Fruit fly (Drosophila melanogaster) whole organism, pupa: ENCODE data around the gene Axud1.
A peak's percentile ranks its signal among the peaks of the same experiment; 100 is the strongest.

Source experiments
- CG10348 ChIP-seq: fragments of 200-800 bp; sonication (Bioruptor generic); IDR thresholded peaks from 2 replicates; pipeline ENCODE4 v1.3.6; 2022; ENCODE audit warnings: missing biosample characterization, missing genetic modification characterization
- CG12605 ChIP-seq: fragments of 200-800 bp; sonication (Bioruptor generic); IDR thresholded peaks from 2 replicates; pipeline ENCODE4 v1.3.6; 2022; ENCODE audit warnings: missing biosample characterization, missing genetic modification characterization
- CG13204 ChIP-seq: fragments of 200-800 bp; sonication (Bioruptor generic); optimal IDR thresholded peaks from 2 replicates; lab custom pipeline; 2018; ENCODE audit warnings: missing biosample characterization, mild to moderate bottlenecking, missing genetic modification characterization, moderate library complexity
- CG14655 ChIP-seq: fragments of 200-800 bp; sonication (Bioruptor generic); optimal IDR thresholded peaks from 3 replicates; lab custom pipeline; 2017; ENCODE audit warnings: mild to moderate bottlenecking, missing biosample characterization, missing genetic modification reagents, missing genetic modification characterization
- CG15710 ChIP-seq: fragments of 200-800 bp; sonication (Bioruptor generic); optimal IDR thresholded peaks from 2 replicates; lab custom pipeline; 2018; ENCODE audit warnings: missing biosample characterization, mild to moderate bottlenecking, missing genetic modification characterization, moderate library complexity
- CG17806 ChIP-seq: fragments of 200-800 bp; sonication (Bioruptor generic); optimal IDR thresholded peaks from 2 replicates; lab custom pipeline; 2018; ENCODE audit warnings: missing biosample characterization, mild to moderate bottlenecking, missing genetic modification characterization, moderate library complexity
- CG32121 ChIP-seq: fragments of 200-800 bp; sonication (Bioruptor generic); IDR thresholded peaks from 2 replicates; pipeline ENCODE4 v1.3.6; 2022; ENCODE audit warnings: missing biosample characterization, missing genetic modification characterization
- CG34367 ChIP-seq: fragments of 200-800 bp; sonication (Bioruptor generic); optimal IDR thresholded peaks from 2 replicates; lab custom pipeline; 2018; ENCODE audit warnings: missing biosample characterization, mild to moderate bottlenecking, missing genetic modification characterization
- CG4496 ChIP-seq: fragments of 200-800 bp; sonication (Bioruptor generic); IDR thresholded peaks from 3 replicates; pipeline ENCODE4 v1.3.6; 2022; ENCODE audit warnings: missing biosample characterization, missing genetic modification characterization
- CG8159 ChIP-seq: fragments of 200-800 bp; sonication (Bioruptor generic); optimal IDR thresholded peaks from 3 replicates; lab custom pipeline; 2018; ENCODE audit warnings: missing biosample characterization, mild to moderate bottlenecking, missing genetic modification characterization, moderate library complexity
- CG8301 ChIP-seq: fragments of 200-800 bp; sonication (Bioruptor generic); optimal IDR thresholded peaks from 2 replicates; lab custom pipeline; 2018; ENCODE audit warnings: missing biosample characterization, mild to moderate bottlenecking, missing genetic modification characterization
- CG9948 ChIP-seq: fragments of 200-800 bp; sonication (Bioruptor generic); optimal IDR thresholded peaks from 2 replicates; lab custom pipeline; 2018; ENCODE audit warnings: missing biosample characterization, mild to moderate bottlenecking, missing genetic modification characterization, moderate library complexity
- D1 ChIP-seq: fragments of 200-800 bp; sonication (Bioruptor generic); optimal IDR thresholded peaks from 2 replicates; lab custom pipeline; 2018; ENCODE audit warnings: missing biosample characterization, mild to moderate bottlenecking, missing genetic modification characterization, moderate library complexity
- EcR ChIP-seq: fragments of 200-800 bp; sonication (Bioruptor generic); optimal IDR thresholded peaks from 3 replicates; lab custom pipeline; 2019; ENCODE audit warnings: missing biosample characterization, missing genetic modification characterization, mild to moderate bottlenecking, moderate library complexity, missing genetic modification reagents
- Ets98B ChIP-seq: fragments of 200-800 bp; sonication (Bioruptor generic); IDR thresholded peaks from 2 replicates; pipeline ENCODE4 v1.3.6; 2022; ENCODE audit warnings: missing biosample characterization, missing genetic modification characterization
- Pif1A ChIP-seq: fragments of 200-800 bp; sonication (Bioruptor generic); optimal IDR thresholded peaks from 3 replicates; lab custom pipeline; 2016; ENCODE audit warnings: missing biosample characterization, missing genetic modification characterization
- Pif1B ChIP-seq: fragments of 200-800 bp; sonication (Bioruptor generic); optimal IDR thresholded peaks from 3 replicates; lab custom pipeline; 2016; ENCODE audit warnings: missing biosample characterization, missing genetic modification characterization
- Snoo ChIP-seq: fragments of 200-800 bp; sonication (Bioruptor generic); optimal IDR thresholded peaks from 3 replicates; lab custom pipeline; 2017; ENCODE audit warnings: missing biosample characterization, mild to moderate bottlenecking, missing genetic modification characterization, inconsistent platforms
- fd96Ca ChIP-seq: fragments of 200-800 bp; sonication (Bioruptor generic); IDR thresholded peaks from 3 replicates; pipeline ENCODE4 v1.3.6; 2022; ENCODE audit warnings: missing biosample characterization, missing genetic modification characterization
- gl ChIP-seq: fragments of 200-800 bp; sonication (Bioruptor generic); optimal IDR thresholded peaks from 2 replicates; lab custom pipeline; 2018; ENCODE audit warnings: missing biosample characterization, mild to moderate bottlenecking, missing genetic modification characterization
- rn ChIP-seq: fragments of 200-800 bp; sonication (Bioruptor generic); IDR thresholded peaks from 2 replicates; pipeline ENCODE4 v1.3.6; 2022; ENCODE audit warnings: missing biosample characterization, missing genetic modification characterization

The Axud1 gene

DNA sequence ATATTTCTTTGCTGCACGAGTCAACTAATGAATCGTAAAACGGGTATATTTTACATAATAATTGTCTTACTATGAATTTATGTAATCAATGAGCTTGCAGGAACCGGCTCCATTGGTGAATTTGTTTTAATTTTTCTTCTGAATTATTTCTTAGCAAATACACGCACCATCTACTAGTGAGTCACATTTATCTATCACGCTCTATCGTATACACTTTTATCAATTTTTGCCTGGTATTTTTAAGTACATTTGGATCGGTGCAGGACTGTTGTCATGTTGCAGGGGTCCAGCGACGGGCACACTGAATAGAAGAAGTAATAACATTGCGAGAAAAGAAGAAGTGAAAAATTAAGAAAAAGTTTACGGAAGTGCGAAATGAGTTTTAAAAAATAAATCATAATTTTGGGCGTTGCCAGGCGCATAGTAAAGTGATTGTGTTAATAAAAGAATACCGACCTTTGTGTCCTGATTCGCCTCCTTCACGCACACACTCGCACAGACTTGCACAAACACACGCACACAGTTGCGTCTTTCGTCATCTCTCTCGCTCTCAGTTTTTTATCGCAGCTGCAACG is at the start of gene Axud1, which contains the start of gene Rab5:
TSS of gene Axud1 (plus strand) at position 269 of the 575 bp plus-strand sequence.
TSS of gene Rab5 (minus strand) at position 197 of the 575 bp plus-strand sequence.
- TF ChIP-seq EcR (no peak), CG34367 (tag; lab: Kevin White, UChicago) (peak; percentile 7), CG9948 (tag; lab: Kevin White, UChicago) (no peak), Snoo (tag; lab: Kevin White, UChicago) (peak; percentile 8), CG4496 (GFP tag; lab: Robert Waterston, UW) (peak; percentile 34; the same call in 1 of the 3 replicates), CG13204 (GFP tag; lab: Kevin White, UChicago) (no peak), fd96Ca (GFP tag; lab: Robert Waterston, UW) (peak; percentile 38; the same call in 1 of the 3 replicates), CG32121 (GFP tag; lab: Robert Waterston, UW) (peak; percentile 53; the same call in 1 of the 2 replicates), CG12605 (peak; percentile 56; the same call in 1 of the 2 replicates), Ets98B (GFP tag; lab: Robert Waterston, UW) (peak; percentile 58; the same call in 1 of the 2 replicates)

DNA sequence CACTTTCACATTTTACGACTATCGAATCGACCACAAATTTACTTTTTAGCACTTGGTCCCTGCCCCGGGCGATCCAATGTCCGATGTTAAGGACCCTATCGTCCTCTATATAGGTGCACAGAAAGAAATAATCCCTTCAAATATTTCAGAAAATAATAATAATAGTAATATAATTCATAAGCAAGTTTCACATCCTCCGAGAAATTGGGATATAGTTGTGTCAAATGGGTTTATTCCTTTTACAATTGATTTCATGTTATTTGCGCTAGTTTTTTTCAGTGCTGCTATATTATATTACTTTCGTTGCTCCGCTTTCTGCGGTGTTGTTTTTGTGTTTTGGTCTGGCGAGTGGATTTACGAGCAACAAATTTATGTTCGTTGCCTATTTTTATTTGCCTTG is 16.7 kb upstream of the Axud1 start:
- TF ChIP-seq CG4496 (GFP tag; lab: Robert Waterston, UW) (no peak), EcR (no peak), CG8301 (tag; lab: Kevin White, UChicago) (no peak), rn (GFP tag; lab: Robert Waterston, UW) (no peak), CG14655 (GFP tag; lab: Kevin White, UChicago) (no peak), CG8159 (tag; lab: Kevin White, UChicago) (no peak), Pif1B (no peak)

DNA sequence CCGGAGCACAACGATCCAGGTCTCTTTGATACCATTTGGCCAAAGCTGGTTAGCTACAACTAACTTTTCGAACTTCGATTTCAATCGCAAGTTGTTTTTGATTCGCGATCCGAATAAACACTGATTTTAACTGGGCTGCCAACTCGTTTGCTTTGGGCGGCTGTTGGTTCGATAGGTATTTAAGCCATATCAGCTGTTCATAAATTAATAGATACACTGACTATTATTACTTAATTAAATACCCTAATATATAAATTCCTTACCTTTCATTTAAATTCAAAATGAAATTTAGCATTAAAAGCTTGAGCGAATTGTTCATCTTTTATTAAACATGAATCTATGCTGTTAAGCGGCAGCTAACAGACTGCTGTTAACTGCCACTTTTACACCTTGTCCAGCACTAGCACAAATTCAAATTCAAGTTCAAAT is 7.9 kb upstream of the Axud1 start, which contains the start of gene CG9967:
TSS of gene CG9967 (minus strand) at position 129 of the 429 bp plus-strand sequence.
- no peak for TF ChIP-seq CG8301 (tag; lab: Kevin White, UChicago)
- no peak for TF ChIP-seq CG14655 (GFP tag; lab: Kevin White, UChicago)
- TF ChIP-seq CG15710 (tag; lab: Kevin White, UChicago): no peak
- TF ChIP-seq CG13204 (GFP tag; lab: Kevin White, UChicago): no peak
- TF ChIP-seq rn (GFP tag; lab: Robert Waterston, UW): no peak
- no peak for TF ChIP-seq Pif1B
- no peak for TF ChIP-seq Snoo (tag; lab: Kevin White, UChicago)
- TF ChIP-seq fd96Ca (GFP tag; lab: Robert Waterston, UW): no peak
- no peak for TF ChIP-seq CG4496 (GFP tag; lab: Robert Waterston, UW)
- TF ChIP-seq CG32121 (GFP tag; lab: Robert Waterston, UW): no peak
- no peak for TF ChIP-seq EcR
- TF ChIP-seq, all 21 proteins: peak for 0

DNA sequence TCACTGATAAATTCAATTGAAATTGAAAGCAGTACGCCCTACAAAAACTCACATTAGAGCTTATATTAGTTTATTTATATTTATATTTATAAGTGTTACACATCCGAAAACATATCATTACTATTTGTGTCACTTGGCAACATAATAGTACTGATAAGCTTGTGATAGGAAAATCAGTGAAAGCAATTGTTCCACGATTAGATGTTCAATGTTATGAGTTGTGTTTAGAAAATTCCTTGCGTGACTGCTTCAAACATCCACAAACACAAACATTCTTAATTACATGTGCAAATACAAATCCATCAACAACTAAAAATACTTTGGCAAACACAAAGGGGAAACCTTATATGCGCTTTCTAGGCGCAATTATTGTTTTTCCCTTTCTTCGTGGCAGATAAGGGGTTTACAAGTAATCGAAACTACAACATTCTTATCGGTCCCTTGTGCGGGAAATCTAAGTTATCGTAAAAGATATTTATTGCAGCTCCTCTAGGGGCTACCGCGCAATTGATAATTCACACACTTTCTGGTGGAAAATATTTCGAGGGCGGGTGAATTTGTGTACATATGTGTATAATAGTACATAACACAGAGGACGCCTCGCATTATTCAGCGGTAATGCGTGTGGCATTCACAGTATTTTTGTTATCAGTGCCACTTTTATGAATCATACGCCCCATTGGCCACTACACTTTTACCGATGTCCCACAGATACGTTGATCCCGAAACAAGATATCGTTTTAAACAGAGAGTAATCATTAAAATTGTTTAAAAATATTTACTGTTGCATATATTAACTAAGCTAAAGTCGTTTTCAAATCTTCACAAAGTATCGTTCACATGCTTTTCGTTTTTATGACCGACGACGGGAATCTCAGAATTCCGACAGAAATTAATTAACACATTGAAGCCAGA is 3.0 kb upstream of the Axud1 start:
- TF ChIP-seq CG9948 (tag; lab: Kevin White, UChicago): no peak
- no peak for TF ChIP-seq CG32121 (GFP tag; lab: Robert Waterston, UW)
- no peak for TF ChIP-seq Pif1B

DNA sequence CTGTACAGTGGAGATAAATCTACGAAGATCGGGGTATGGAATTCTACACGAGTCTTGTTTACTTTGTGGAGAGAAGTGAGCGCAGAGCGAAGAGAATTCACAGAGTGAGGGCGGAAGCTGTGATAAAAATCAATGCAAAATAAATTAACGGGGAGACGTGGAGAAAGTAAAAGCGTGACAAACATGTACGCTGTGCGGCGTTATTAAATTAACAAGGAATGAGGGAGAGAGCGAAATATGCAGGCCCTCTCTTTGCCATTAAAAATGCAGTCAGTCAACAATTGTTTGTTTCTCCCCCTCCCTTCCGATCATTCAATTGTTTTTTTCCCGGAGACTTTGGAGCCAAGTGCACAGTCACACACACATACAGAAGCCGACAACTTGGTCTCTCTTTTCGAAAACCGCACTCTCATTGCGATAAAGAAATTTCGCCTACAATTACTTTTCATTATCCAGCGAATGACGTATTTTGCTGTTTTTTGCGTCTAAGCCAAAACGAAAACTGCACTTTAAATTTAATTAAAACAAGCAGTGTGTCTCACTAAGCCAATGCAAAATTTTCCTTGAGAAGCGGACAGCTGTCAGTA is 2.2 kb upstream of the Axud1 start:
- TF ChIP-seq Pif1B (peak; percentile 20), EcR (no peak), CG34367 (tag; lab: Kevin White, UChicago) (no peak), Pif1A (no peak), fd96Ca (GFP tag; lab: Robert Waterston, UW) (no peak), CG13204 (GFP tag; lab: Kevin White, UChicago) (peak; percentile 73), CG15710 (tag; lab: Kevin White, UChicago) (no peak), gl (tag; lab: Kevin White, UChicago) (peak; percentile 49), CG4496 (GFP tag; lab: Robert Waterston, UW) (peak; percentile 78; the same call in 2 of the 3 replicates), CG8159 (tag; lab: Kevin White, UChicago) (no peak), Ets98B (GFP tag; lab: Robert Waterston, UW) (peak; percentile 61; the same call in 1 of the 2 replicates), CG32121 (GFP tag; lab: Robert Waterston, UW) (no peak; the same call in 1 of the 2 replicates), Snoo (tag; lab: Kevin White, UChicago) (peak; percentile 18), CG9948 (tag; lab: Kevin White, UChicago) (no peak), CG8301 (tag; lab: Kevin White, UChicago) (peak; percentile 23), D1 (tag; lab: Kevin White, UChicago) (no peak), CG12605 (peak; percentile 70), CG10348 (no peak), CG17806 (tag; lab: Kevin White, UChicago) (no peak), CG14655 (GFP tag; lab: Kevin White, UChicago) (no peak), rn (GFP tag; lab: Robert Waterston, UW) (no peak)
